Worm (Caenorhabditis elegans) whole organism, L3 larva: ENCODE results near the gene Y38H6C.24.

Experiments used
- R02D3.7 ChIP-seq: fragments of 150-350 bp; optimal IDR thresholded peaks from 2 replicates; lab custom pipeline; 2014; ENCODE audit warnings: missing biosample characterization, missing genetic modification characterization
- ama-1 ChIP-seq: fragments of 150-350 bp; optimal IDR thresholded peaks from 2 replicates; lab custom pipeline; 2018
- ceh-82 ChIP-seq: fragments of 150-350 bp; optimal IDR thresholded peaks from 2 replicates; lab custom pipeline; 2014; ENCODE audit warnings: missing biosample characterization, missing genetic modification characterization
- daf-12 ChIP-seq: fragments of 150-350 bp; optimal IDR thresholded peaks from 2 replicates; lab custom pipeline; 2014; ENCODE audit warnings: missing biosample characterization, missing genetic modification reagents, missing genetic modification characterization
- egl-27 ChIP-seq: sonication (generic microtip); optimal IDR thresholded peaks from 4 replicates; lab custom pipeline; 2017; ENCODE audit warnings: missing biosample characterization, missing genetic modification reagents, missing genetic modification characterization
- elt-1 ChIP-seq: fragments of 150-350 bp; optimal IDR thresholded peaks from 2 replicates; lab custom pipeline; 2014; ENCODE audit warnings: missing biosample characterization, missing genetic modification characterization
- nhr-11 ChIP-seq: fragments of 150-350 bp; optimal IDR thresholded peaks from 2 replicates; lab custom pipeline; 2014; ENCODE audit warnings: missing biosample characterization, missing genetic modification characterization
- nhr-28 ChIP-seq: fragments of 150-350 bp; optimal IDR thresholded peaks from 2 replicates; lab custom pipeline; 2014; ENCODE audit warnings: missing biosample characterization, missing genetic modification characterization
- unc-62 ChIP-seq: fragments of 150-350 bp; sonication (generic microtip); optimal IDR thresholded peaks from 4 replicates; lab custom pipeline; 2014; ENCODE audit warnings: missing biosample characterization, missing genetic modification reagents, missing genetic modification characterization

DNA sequence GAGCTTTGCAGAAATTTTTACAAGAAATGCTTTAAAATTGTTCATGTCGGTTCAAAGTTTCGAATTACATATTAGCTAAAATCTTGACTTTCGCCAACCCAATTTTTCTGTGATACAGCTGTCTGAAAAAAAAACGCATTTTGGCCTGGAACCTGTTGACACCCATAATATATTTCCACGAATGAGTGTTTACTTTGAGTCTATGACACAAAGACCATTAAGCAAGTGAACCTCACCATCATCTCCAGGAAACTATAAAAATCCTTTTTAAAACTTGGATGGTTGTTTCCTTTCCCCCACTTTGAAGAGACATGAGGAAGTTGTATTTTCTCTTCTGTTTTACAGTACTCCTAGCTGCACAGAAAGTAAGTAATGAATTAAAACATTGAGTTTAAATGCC, 48.1 kb downstream of the Y38H6C.24 start, which contains the start of gene clec-263:
- TF ChIP-seq nhr-28 (tag; lab: Kevin White, UChicago) (no peak), egl-27 (no peak), nhr-11 (tag; lab: Kevin White, UChicago) (no peak), daf-12 (no peak), ama-1 (lab: Kevin White, UChicago) (no peak), elt-1 (tag; lab: Kevin White, UChicago) (no peak), R02D3.7 (tag; lab: Kevin White, UChicago) (no peak), unc-62 (GFP tag; lab: Kevin White, UChicago) (no peak), ceh-82 (no peak)
